Fruit fly (Drosophila melanogaster): Measurements from ENCODE around the gene CG44085.

CG44085 gene

DNA sequence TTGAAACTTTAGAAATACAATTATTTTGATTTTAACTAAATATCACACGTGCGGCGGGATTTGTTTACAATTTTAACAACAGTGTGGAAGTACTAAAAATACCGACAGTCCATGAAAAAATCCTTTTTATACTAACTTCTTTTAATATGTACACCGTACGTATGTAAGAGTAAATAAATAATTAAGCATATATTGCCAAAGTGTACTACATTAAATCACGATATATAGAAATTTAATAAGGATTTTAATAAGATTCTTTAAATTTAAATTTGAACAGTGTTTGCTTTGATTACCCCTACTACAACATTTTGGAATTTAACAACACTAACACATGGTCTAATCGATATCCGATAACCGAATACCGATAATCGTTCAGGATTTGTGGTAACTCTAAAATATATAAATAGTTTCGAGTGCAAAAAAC, 38.6 kb upstream of the CG44085 start, which contains the start of the genes Ski6 and CG16812 (continued):
- TF ChIP-seq Hr78 (GFP tag; optimal IDR thresholded peaks at IDR 0.05), result no peak
- no peak for TF ChIP-seq CG2678 (tag; optimal IDR thresholded peaks at IDR 0.05)
- peak; percentile 76 for TF ChIP-seq Xrp1 (GFP tag; IDR thresholded peaks at IDR 0.05)
- no peak for TF ChIP-seq CG8089 (GFP tag; optimal IDR thresholded peaks at IDR 0.05)
- peak; percentile 57; the same call in 2 of the 3 replicates for TF ChIP-seq Opbp (GFP tag; IDR thresholded peaks at IDR 0.05; ENCODE audit: partially characterized antibody)
- peak; percentile 78 for TF ChIP-seq row (GFP tag; IDR thresholded peaks at IDR 0.05)
- no peak for TF ChIP-seq gt (GFP tag; IDR thresholded peaks at IDR 0.05)
- TF ChIP-seq sima (GFP tag; optimal IDR thresholded peaks at IDR 0.05), result no peak
- peak; percentile 64 for TF ChIP-seq ranshi (GFP tag; IDR thresholded peaks at IDR 0.05)
- TF ChIP-seq prd (optimal IDR thresholded peaks at IDR 0.05), result no peak
- peak; percentile 76 for TF ChIP-seq prd (GFP tag; IDR thresholded peaks at IDR 0.05)
- TF ChIP-seq ham (GFP tag; IDR thresholded peaks at IDR 0.05), result no peak
- TF ChIP-seq Jarid2 (GFP tag; optimal IDR thresholded peaks at IDR 0.05), result no peak
- TF ChIP-seq CG4707 (GFP tag; optimal IDR thresholded peaks at IDR 0.05), result no peak
- TF ChIP-seq CG14667 (GFP tag; IDR thresholded peaks at IDR 0.05), result no peak; the same call in 1 of the 2 replicates
- no peak for TF ChIP-seq CG15011 (GFP tag; optimal IDR thresholded peaks at IDR 0.05)
- TF ChIP-seq Hr3 (GFP tag; optimal IDR thresholded peaks at IDR 0.05), result peak; percentile 71
- TF ChIP-seq CG4404 (GFP tag; IDR thresholded peaks at IDR 0.05), result peak; percentile 40; the same call in 1 of the 2 replicates
- TF ChIP-seq fru (optimal IDR thresholded peaks at IDR 0.05), result no peak
- TF ChIP-seq salm (tag; optimal IDR thresholded peaks at IDR 0.05), result peak; percentile 20
- peak; percentile 15 for TF ChIP-seq pnt (GFP tag; optimal IDR thresholded peaks at IDR 0.05)
- no peak for TF ChIP-seq Sry-β (GFP tag; optimal IDR thresholded peaks at IDR 0.05)
- TF ChIP-seq maf-S (GFP tag; optimal IDR thresholded peaks at IDR 0.05), result no peak
- peak; percentile 67 for TF ChIP-seq dmrt11E (tag; optimal IDR thresholded peaks at IDR 0.05)
- no peak for TF ChIP-seq CG6654 (GFP tag; optimal IDR thresholded peaks at IDR 0.05)
- TF ChIP-seq CG4617 (GFP tag; optimal IDR thresholded peaks at IDR 0.05; ENCODE audit: borderline replicate concordance), result peak; percentile 65
- no peak for TF ChIP-seq CG7372 (GFP tag; IDR thresholded peaks at IDR 0.05)
- peak; percentile 82 for TF ChIP-seq nerfin-1 (tag; optimal IDR thresholded peaks at IDR 0.05)
- TF ChIP-seq pzg (GFP tag; optimal IDR thresholded peaks at IDR 0.05), result peak; percentile 61
- peak; percentile 50; the same call in 1 of the 3 replicates for TF ChIP-seq ken (GFP tag; IDR thresholded peaks at IDR 0.05)
- TF ChIP-seq bab2 (GFP tag; optimal IDR thresholded peaks at IDR 0.05), result peak; percentile 54
- peak; percentile 73 for TF ChIP-seq cas (GFP tag; IDR thresholded peaks at IDR 0.05)
- peak; percentile 37 for TF ChIP-seq CG8290 (GFP tag; optimal IDR thresholded peaks at IDR 0.05)
- no peak for TF ChIP-seq CG8290 (tag; optimal IDR thresholded peaks at IDR 0.05)
- no peak for TF ChIP-seq emc (GFP tag; optimal IDR thresholded peaks at IDR 0.05)
- TF ChIP-seq NFAT (GFP tag; IDR thresholded peaks at IDR 0.05), result peak; percentile 48; the same call in 1 of the 2 replicates
- peak; percentile 26; the same call in 1 of the 3 replicates for TF ChIP-seq B-H1 (GFP tag; IDR thresholded peaks at IDR 0.05)
- TF ChIP-seq CG1529 (GFP tag; optimal IDR thresholded peaks at IDR 0.05), result no peak
- peak; percentile 21 for TF ChIP-seq psq (GFP tag; optimal IDR thresholded peaks at IDR 0.05)
- peak; percentile 85 for TF ChIP-seq CG13424 (tag; optimal IDR thresholded peaks at IDR 0.05)
- TF ChIP-seq zfh1 (GFP tag; IDR thresholded peaks at IDR 0.05), result peak; percentile 71; the same call in 2 of the 3 replicates
- peak in 1 of 2 experiments; percentile 79 for TF ChIP-seq bsh (GFP tag; optimal IDR thresholded peaks at IDR 0.05)
- no peak for TF ChIP-seq dmrt99B (tag; optimal IDR thresholded peaks at IDR 0.05)
- TF ChIP-seq tap (tag; optimal IDR thresholded peaks at IDR 0.05), result no peak
- no peak for TF ChIP-seq sqz (GFP tag; optimal IDR thresholded peaks at IDR 0.05)
- peak; percentile 65 for TF ChIP-seq CG10654 (GFP tag; optimal IDR thresholded peaks at IDR 0.05)
- TF ChIP-seq CG3726 (GFP tag; IDR thresholded peaks at IDR 0.05), result no peak
- no peak for TF ChIP-seq B-H2 (GFP tag; optimal IDR thresholded peaks at IDR 0.05)
- TF ChIP-seq CG7745 (tag; optimal IDR thresholded peaks at IDR 0.05), result no peak
- no peak for TF ChIP-seq wor (GFP tag; IDR thresholded peaks at IDR 0.05)
- TF ChIP-seq CG3838 (GFP tag; optimal IDR thresholded peaks at IDR 0.05), result no peak
- TF ChIP-seq Gsc (GFP tag; IDR thresholded peaks at IDR 0.05), result no peak

All from whole organism, embryonic.